Worm (Caenorhabditis elegans): ENCODE results near the gene K10B2.4.
A peak's percentile ranks its signal among the peaks of the same experiment; 100 is the strongest.

K10B2.4 gene

DNA sequence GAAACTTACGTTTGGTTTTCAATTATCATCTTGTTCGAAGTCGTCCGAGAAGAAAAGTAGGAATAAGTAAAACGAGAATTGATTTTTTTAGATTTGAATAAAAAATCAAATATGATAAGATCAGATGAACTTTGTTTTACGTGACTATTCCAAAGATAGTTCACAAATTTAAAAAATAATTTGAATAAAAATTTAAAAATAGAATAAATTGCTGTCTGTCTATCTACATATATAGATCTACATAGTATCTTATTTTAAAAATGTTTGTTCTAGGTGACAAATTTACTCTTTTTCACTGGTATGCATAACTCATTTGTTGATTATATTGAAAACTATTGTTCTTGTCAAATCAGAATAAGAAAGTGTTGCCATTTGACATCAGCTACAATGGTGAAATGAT is 27.2 kb upstream of the K10B2.4 start, which contains the start of gene F58F12.2:
TSS of gene F58F12.2 (minus strand) at position 101 of the 400 bp plus-strand sequence.
- no peak for TF ChIP-seq C16A3.4 (tag; optimal IDR thresholded peaks at IDR 0.05)
- TF ChIP-seq nhr-84 (tag; optimal IDR thresholded peaks at IDR 0.05), result no peak
- TF ChIP-seq nhr-85 (tag), result no peak
- no peak for TF ChIP-seq nhr-71 (tag; optimal IDR thresholded peaks at IDR 0.05)
- TF ChIP-seq nhr-90 (tag; optimal IDR thresholded peaks at IDR 0.05; ENCODE audit: poor library complexity), result no peak
- TF ChIP-seq grh-1 (GFP tag; IDR thresholded peaks at IDR 0.05), result no peak
- no peak for TF ChIP-seq ces-1 (GFP tag; optimal IDR thresholded peaks at IDR 0.05)
- TF ChIP-seq ceh-63 (GFP tag; optimal IDR thresholded peaks at IDR 0.05), result no peak
- no peak for TF ChIP-seq pqm-1 (tag; optimal IDR thresholded peaks at IDR 0.05)

DNA sequence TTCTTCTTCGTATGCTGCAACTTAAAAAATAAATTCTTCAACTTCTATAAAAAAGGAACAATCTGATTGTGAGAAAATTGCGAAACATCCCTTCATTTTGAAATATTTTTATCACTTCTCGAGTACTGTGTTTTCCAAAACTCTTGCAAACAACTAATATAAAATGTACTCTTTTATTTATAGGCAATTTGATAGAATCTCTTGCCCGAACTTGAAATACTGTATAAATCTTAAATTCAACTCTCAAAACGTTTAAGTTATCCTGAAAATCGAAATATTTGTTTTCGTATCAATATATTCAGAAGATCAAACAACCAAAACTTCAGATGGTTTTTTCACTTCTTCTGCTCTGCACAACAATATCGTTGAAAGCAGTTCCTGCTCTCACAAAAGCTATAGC is 25.7 kb upstream of the K10B2.4 start, which contains the start of gene F58F12.4:
TSS of gene F58F12.4 (plus strand) at position 301 of the 400 bp plus-strand sequence.
- TF ChIP-seq ets-5 (GFP tag; IDR thresholded peaks at IDR 0.05) (no peak), pax-3 (tag; optimal IDR thresholded peaks at IDR 0.05) (no peak), aly-2 (tag; optimal IDR thresholded peaks at IDR 0.05) (no peak), mdl-1 (tag; optimal IDR thresholded peaks at IDR 0.05) (no peak), nhr-85 (tag) (no peak), snpc-4 (tag; optimal IDR thresholded peaks at IDR 0.05) (no peak)

DNA sequence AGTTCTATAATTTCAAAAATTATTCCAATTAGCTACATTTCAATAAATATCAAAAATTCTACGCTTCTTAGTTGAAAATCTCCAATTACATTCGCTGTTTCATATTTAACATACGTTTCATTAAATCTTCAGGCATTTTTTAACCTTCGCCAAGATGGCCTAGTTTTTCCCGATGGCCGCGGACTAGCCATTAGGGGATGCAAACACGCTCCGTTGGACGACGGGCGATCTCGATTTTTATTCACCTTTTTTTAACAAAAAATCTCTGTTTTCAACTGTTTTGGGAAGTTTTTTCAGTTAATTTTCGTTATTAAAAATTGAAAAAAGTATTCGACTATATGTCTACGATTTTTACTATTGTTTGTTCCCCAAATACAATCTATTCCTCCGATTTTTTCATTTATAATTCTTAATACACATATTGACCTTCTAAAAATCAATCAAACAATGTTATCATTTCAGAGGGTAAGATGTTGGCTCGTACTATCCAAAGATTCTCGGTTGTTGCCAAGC is 22.5 kb upstream of the K10B2.4 start, which contains the start of gene F58F12.1:
TSS of gene F58F12.1 (plus strand) at position 463 of the 513 bp plus-strand sequence.
- TF ChIP-seq mab-9 (GFP tag; IDR thresholded peaks at IDR 0.05), result no peak
- TF ChIP-seq rnt-1 (tag; optimal IDR thresholded peaks at IDR 0.05), result peak; percentile 95
- no peak for TF ChIP-seq vab-15 (tag; optimal IDR thresholded peaks at IDR 0.05)
- TF ChIP-seq isw-1 (GFP tag; IDR thresholded peaks at IDR 0.05), result peak; percentile 70
- TF ChIP-seq lin-39 (tag; optimal IDR thresholded peaks at IDR 0.05), result no peak
- TF ChIP-seq nhr-237 (tag; optimal IDR thresholded peaks at IDR 0.05), result no peak
- TF ChIP-seq blmp-1 (tag; optimal IDR thresholded peaks at IDR 0.05), result peak; percentile 75
- no peak for TF ChIP-seq pqm-1 (tag; optimal IDR thresholded peaks at IDR 0.05)
- TF ChIP-seq sup-37 (GFP tag; optimal IDR thresholded peaks at IDR 0.05), result no peak
- TF ChIP-seq nhr-84 (tag; optimal IDR thresholded peaks at IDR 0.05), result no peak
- TF ChIP-seq hlh-4 (tag; optimal IDR thresholded peaks at IDR 0.05), result no peak
- TF ChIP-seq nhr-85 (tag), result peak; percentile 87
- TF ChIP-seq tlp-1 (tag; optimal IDR thresholded peaks at IDR 0.05), result no peak
- no peak for TF ChIP-seq ceh-88 (GFP tag; IDR thresholded peaks at IDR 0.05)
- no peak for TF ChIP-seq sptf-1 (tag; optimal IDR thresholded peaks at IDR 0.05)
- no peak for TF ChIP-seq aly-2 (tag; optimal IDR thresholded peaks at IDR 0.05)
- TF ChIP-seq ceh-82 (tag; optimal IDR thresholded peaks at IDR 0.05), result peak in 2 of 3 experiments; percentile 39 to 70
- TF ChIP-seq ceh-63 (GFP tag; optimal IDR thresholded peaks at IDR 0.05), result no peak
- TF ChIP-seq unc-98 (GFP tag; IDR thresholded peaks at IDR 0.05), result peak; percentile 56
- TF ChIP-seq nhr-12 (tag; optimal IDR thresholded peaks at IDR 0.05), result no peak
- TF ChIP-seq C16A3.4 (tag; optimal IDR thresholded peaks at IDR 0.05), result peak; percentile 78
- peak; percentile 72 for TF ChIP-seq nhr-47 (tag; optimal IDR thresholded peaks at IDR 0.05)
- peak; percentile 39 for TF ChIP-seq egl-13 (tag; optimal IDR thresholded peaks at IDR 0.05)
- no peak for TF ChIP-seq nhr-77 (tag; optimal IDR thresholded peaks at IDR 0.05)
- no peak for TF ChIP-seq nhr-28 (tag; optimal IDR thresholded peaks at IDR 0.05)
- peak; percentile 41 for TF ChIP-seq sox-4 (tag; optimal IDR thresholded peaks at IDR 0.05)
- peak; percentile 50 to 76 (median 62) for TF ChIP-seq dpl-1 (GFP tag; optimal IDR thresholded peaks at IDR 0.05)
- no peak for TF ChIP-seq ets-5 (GFP tag; IDR thresholded peaks at IDR 0.05)
- TF ChIP-seq nhr-76 (tag; optimal IDR thresholded peaks at IDR 0.05), result no peak
- peak; percentile 68 to 74 for TF ChIP-seq lin-35 (GFP tag; optimal IDR thresholded peaks at IDR 0.05)
- peak; percentile 51 for TF ChIP-seq nhr-90 (tag; optimal IDR thresholded peaks at IDR 0.05; ENCODE audit: poor library complexity)
- TF ChIP-seq pag-3 (tag; optimal IDR thresholded peaks at IDR 0.05; ENCODE audit: borderline replicate concordance, insufficient read depth), result no peak
- TF ChIP-seq snu-23 (GFP tag; optimal IDR thresholded peaks at IDR 0.05), result peak; percentile 66
- TF ChIP-seq lin-14 (GFP tag; optimal IDR thresholded peaks at IDR 0.05), result peak; percentile 73
- TF ChIP-seq unc-130 (tag; optimal IDR thresholded peaks at IDR 0.05), result peak; percentile 55
- TF ChIP-seq lin-13 (GFP tag; optimal IDR thresholded peaks at IDR 0.05), result peak; percentile 50
- peak in 1 of 2 experiments; percentile 51 for TF ChIP-seq ztf-11 (tag; optimal IDR thresholded peaks at IDR 0.05)
- no peak for TF ChIP-seq fos-1 (tag; optimal IDR thresholded peaks at IDR 0.05)
- TF ChIP-seq snpc-4 (tag; optimal IDR thresholded peaks at IDR 0.05), result peak; percentile 64
- no peak for TF ChIP-seq skn-1 (tag; optimal IDR thresholded peaks at IDR 0.05)
- peak; percentile 73 for TF ChIP-seq irx-1 (tag; optimal IDR thresholded peaks at IDR 0.05)
- TF ChIP-seq ama-1 (optimal IDR thresholded peaks at IDR 0.05), result no peak
